Worm (Caenorhabditis elegans) whole organism, young adult: ENCODE results near the gene elo-1.

Experiments
- B0035.1 ChIP-seq: sonication (generic microtip); optimal IDR thresholded peaks from 2 replicates; lab custom pipeline; 2016; ENCODE audit warnings: missing genetic modification characterization, mild to moderate bottlenecking, missing compliant biosample characterization, missing genotype, missing genetic modification reagents
- B0261.1 ChIP-seq: sonication (generic microtip); optimal IDR thresholded peaks from 2 replicates; lab custom pipeline; 2016; ENCODE audit warnings: mild to moderate bottlenecking, missing genetic modification characterization, moderate library complexity, missing compliant biosample characterization
- B0336.3 ChIP-seq: fragments of 200-800 bp; sonication (Bioruptor generic); IDR thresholded peaks from 2 replicates; pipeline ENCODE4 v1.3.6; 2022; ENCODE audit warnings: missing genetic modification characterization, missing compliant biosample characterization
- F23B12.7 ChIP-seq: sonication (generic microtip); optimal IDR thresholded peaks from 2 replicates; lab custom pipeline; 2017; ENCODE audit warnings: missing genetic modification characterization, mild to moderate bottlenecking, missing compliant biosample characterization, antibody characterized with exemption, moderate library complexity; ENCODE audit not compliant: insufficient read depth
- F33H1.4 ChIP-seq: fragments of 200-800 bp; sonication (Bioruptor generic); IDR thresholded peaks from 2 replicates; pipeline ENCODE4 v1.3.6; 2022; ENCODE audit warnings: missing genetic modification reagents, missing genetic modification characterization, missing compliant biosample characterization
- F37B4.10 ChIP-seq: fragments of 200-800 bp; sonication (Bioruptor generic); IDR thresholded peaks from 2 replicates; pipeline ENCODE4 v1.3.6; 2022; ENCODE audit warnings: missing genetic modification characterization, missing compliant biosample characterization
- F55B11.4 ChIP-seq: sonication (generic microtip); optimal IDR thresholded peaks from 2 replicates; lab custom pipeline; 2016; ENCODE audit warnings: missing compliant biosample characterization, missing genetic modification characterization, borderline replicate concordance; ENCODE audit not compliant: insufficient read depth
- Y53G8AR.9 ChIP-seq: fragments of 200-800 bp; sonication (Bioruptor generic); conservative IDR thresholded peaks from 2 replicates; pipeline ENCODE4 v1.3.6; 2022; ENCODE audit warnings: missing genetic modification reagents, missing genetic modification characterization, missing compliant biosample characterization
- Y67H2A.10 ChIP-seq: fragments of 200-800 bp; sonication (Bioruptor generic); conservative IDR thresholded peaks from 2 replicates; pipeline ENCODE4 v1.3.6; 2022; ENCODE audit warnings: missing genetic modification reagents, missing genetic modification characterization, missing compliant biosample characterization
- Y95B8A.8 ChIP-seq: fragments of 200-800 bp; sonication (Bioruptor generic); IDR thresholded peaks from 2 replicates; pipeline ENCODE4 v1.3.6; 2022; ENCODE audit warnings: missing genetic modification reagents, missing genetic modification characterization, missing compliant biosample characterization
- akir-1 ChIP-seq: fragments of 200-800 bp; sonication (Bioruptor generic); optimal IDR thresholded peaks from 2 replicates; lab custom pipeline; 2018; ENCODE audit warnings: mild to moderate bottlenecking, missing genetic modification characterization, moderate library complexity, missing compliant biosample characterization
- ama-1 ChIP-seq, 3 experiments: fragments of 150-350 bp in 1 of 3; sonication (generic microtip) in 2 of 3; optimal IDR thresholded peaks; 2 replicates each; lab custom pipeline; 2014 to 2018; ENCODE audit warnings: missing biosample characterization in 2 of 3, missing genetic modification characterization in 2 of 3, missing genetic modification reagents in 2 of 3
- aptf-3 ChIP-seq: fragments of 200-800 bp; sonication (Bioruptor generic); IDR thresholded peaks from 2 replicates; pipeline ENCODE4 v1.3.6; 2022; ENCODE audit warnings: missing genetic modification characterization, missing compliant biosample characterization
- atf-7 ChIP-seq: sonication (generic microtip); optimal IDR thresholded peaks from 2 replicates; lab custom pipeline; 2017; ENCODE audit warnings: mild to moderate bottlenecking, missing genetic modification characterization, missing compliant biosample characterization
- attf-5 ChIP-seq: fragments of 200-800 bp; sonication (Bioruptor generic); optimal IDR thresholded peaks from 2 replicates; lab custom pipeline; 2018; ENCODE audit warnings: mild to moderate bottlenecking, missing genetic modification characterization, missing compliant biosample characterization
- cebp-1 ChIP-seq, 2 experiments: fragments of 200-800 bp in 1 of 2; sonication (Bioruptor generic) in 1 of 2; sonication (generic microtip) in 1 of 2; IDR thresholded peaks in 1 of 2; optimal IDR thresholded peaks in 1 of 2; 2 replicates each; pipeline versions ENCODE4 v1.3.6 to Lab custom; 2017 to 2022; ENCODE audit warnings: missing compliant biosample characterization in 2 of 2, missing genetic modification characterization in 2 of 2, mild to moderate bottlenecking in 1 of 2, missing genetic modification reagents in 1 of 2, moderate library complexity in 1 of 2
- cebp-2 ChIP-seq: fragments of 200-800 bp; sonication (Bioruptor generic); IDR thresholded peaks from 2 replicates; pipeline ENCODE4 v1.3.6; 2022; ENCODE audit warnings: missing genetic modification characterization, missing compliant biosample characterization
- ceh-100 ChIP-seq: fragments of 200-800 bp; sonication (Bioruptor generic); IDR thresholded peaks from 2 replicates; pipeline ENCODE4 v1.3.6; 2022; ENCODE audit warnings: missing genetic modification reagents, missing genetic modification characterization, missing compliant biosample characterization
- ceh-27 ChIP-seq: fragments of 200-800 bp; sonication (Bioruptor generic); optimal IDR thresholded peaks from 2 replicates; lab custom pipeline; 2018; ENCODE audit warnings: mild to moderate bottlenecking, missing genetic modification characterization, moderate library complexity, missing compliant biosample characterization
- ceh-58 ChIP-seq: fragments of 200-800 bp; sonication (Bioruptor generic); IDR thresholded peaks from 2 replicates; pipeline ENCODE4 v1.3.6; 2022; ENCODE audit warnings: missing genetic modification characterization, missing compliant biosample characterization
- chd-7 ChIP-seq: sonication (generic microtip); optimal IDR thresholded peaks from 2 replicates; lab custom pipeline; 2016; ENCODE audit warnings: mild to moderate bottlenecking, missing genetic modification characterization, moderate library complexity, missing compliant biosample characterization
- dpff-1 ChIP-seq: sonication (generic microtip); optimal IDR thresholded peaks from 2 replicates; lab custom pipeline; 2017; ENCODE audit warnings: mild to moderate bottlenecking, missing genetic modification characterization, missing compliant biosample characterization
- egl-44 ChIP-seq: fragments of 200-800 bp; sonication (Bioruptor generic); IDR thresholded peaks from 2 replicates; pipeline ENCODE4 v1.3.6; 2022; ENCODE audit warnings: missing genetic modification reagents, missing genetic modification characterization, missing compliant biosample characterization
- ets-4 ChIP-seq: fragments of 200-800 bp; sonication (Bioruptor generic); optimal IDR thresholded peaks from 2 replicates; lab custom pipeline; 2018; ENCODE audit warnings: mild to moderate bottlenecking, missing genetic modification characterization, missing compliant biosample characterization
- gei-17 ChIP-seq: fragments of 200-800 bp; sonication (Bioruptor generic); optimal IDR thresholded peaks from 2 replicates; lab custom pipeline; 2018; ENCODE audit warnings: mild to moderate bottlenecking, missing genetic modification characterization, missing compliant biosample characterization
- hmg-1.2 ChIP-seq: fragments of 200-800 bp; sonication (Bioruptor generic); IDR thresholded peaks from 2 replicates; pipeline ENCODE4 v1.3.6; 2022; ENCODE audit warnings: missing genetic modification reagents, missing genetic modification characterization, missing compliant biosample characterization
- hmg-20 ChIP-seq: fragments of 200-800 bp; sonication (Bioruptor generic); IDR thresholded peaks from 2 replicates; pipeline ENCODE4 v1.3.6; 2022; ENCODE audit warnings: missing genetic modification reagents, missing genetic modification characterization, missing compliant biosample characterization
- let-526 ChIP-seq: fragments of 200-800 bp; sonication (Bioruptor generic); IDR thresholded peaks from 2 replicates; pipeline ENCODE4 v1.3.6; 2022; ENCODE audit warnings: missing genetic modification reagents, missing genetic modification characterization, missing compliant biosample characterization
- let-607 ChIP-seq, 2 experiments: fragments of 200-800 bp in 1 of 2; sonication (Bioruptor generic) in 1 of 2; sonication (generic microtip) in 1 of 2; optimal IDR thresholded peaks; 2 replicates each; lab custom pipeline; 2016 to 2018; ENCODE audit warnings: mild to moderate bottlenecking in 2 of 2, missing compliant biosample characterization in 2 of 2, missing genetic modification characterization in 2 of 2, moderate library complexity in 2 of 2, missing genotype in 1 of 2
- lin-35 ChIP-seq, 3 experiments: fragments of 150-350 bp in 2 of 3; sonication (generic microtip) in 1 of 3; optimal IDR thresholded peaks; 2 replicates each; lab custom pipeline; 2014 to 2018; ENCODE audit warnings: missing biosample characterization in 3 of 3, missing genetic modification characterization in 3 of 3, missing genetic modification reagents in 3 of 3
- lsy-27 ChIP-seq: sonication (generic microtip); optimal IDR thresholded peaks from 2 replicates; lab custom pipeline; 2017; ENCODE audit warnings: missing genetic modification characterization, mild to moderate bottlenecking, missing compliant biosample characterization, antibody characterized with exemption, missing genotype, borderline replicate concordance; ENCODE audit not compliant: insufficient read depth
- madf-10 ChIP-seq: sonication (generic microtip); optimal IDR thresholded peaks from 2 replicates; lab custom pipeline; 2016; ENCODE audit warnings: mild to moderate bottlenecking, missing genetic modification characterization, missing compliant biosample characterization
- madf-3 ChIP-seq: fragments of 200-800 bp; sonication (Bioruptor generic); IDR thresholded peaks from 2 replicates; pipeline ENCODE4 v1.3.6; 2022; ENCODE audit warnings: missing genetic modification reagents, missing genetic modification characterization, missing compliant biosample characterization
- madf-6 ChIP-seq: fragments of 200-800 bp; sonication (Bioruptor generic); IDR thresholded peaks from 2 replicates; pipeline ENCODE4 v1.3.6; 2022; ENCODE audit warnings: missing genetic modification reagents, missing genetic modification characterization, missing compliant biosample characterization
- mel-28 ChIP-seq: sonication (generic microtip); optimal IDR thresholded peaks from 2 replicates; lab custom pipeline; 2016; ENCODE audit warnings: borderline replicate concordance, mild to moderate bottlenecking, missing genetic modification characterization, missing compliant biosample characterization
- mes-4 ChIP-seq: sonication (generic microtip); optimal IDR thresholded peaks from 2 replicates; lab custom pipeline; 2016; ENCODE audit warnings: missing genotype, missing genetic modification characterization, missing compliant biosample characterization
- mxl-1 ChIP-seq: sonication (generic microtip); optimal IDR thresholded peaks from 2 replicates; lab custom pipeline; 2016; ENCODE audit warnings: missing genetic modification characterization, missing compliant biosample characterization
- nhr-179 ChIP-seq: sonication (generic microtip); optimal IDR thresholded peaks from 2 replicates; lab custom pipeline; 2016; ENCODE audit warnings: mild to moderate bottlenecking, missing genetic modification characterization, missing compliant biosample characterization
- nhr-80 ChIP-seq: sonication (generic microtip); optimal IDR thresholded peaks from 2 replicates; lab custom pipeline; 2016; ENCODE audit warnings: missing genetic modification characterization, missing compliant biosample characterization
- pha-4 ChIP-seq: fragments of 150-350 bp; sonication (generic microtip); optimal IDR thresholded peaks from 2 replicates; lab custom pipeline; 2014; ENCODE audit warnings: missing biosample characterization, missing genetic modification reagents, missing genetic modification characterization
- somi-1 ChIP-seq: fragments of 200-800 bp; sonication (Bioruptor generic); optimal IDR thresholded peaks from 2 replicates; lab custom pipeline; 2018; ENCODE audit warnings: mild to moderate bottlenecking, missing genetic modification characterization, missing compliant biosample characterization
- tbp1 ChIP-seq: fragments of 200-800 bp; sonication (Bioruptor generic); optimal IDR thresholded peaks from 2 replicates; lab custom pipeline; 2018; ENCODE audit warnings: mild to moderate bottlenecking, missing genetic modification characterization, missing compliant biosample characterization
- unc-62 ChIP-seq: fragments of 150-350 bp; optimal IDR thresholded peaks from 2 replicates; lab custom pipeline; 2014; ENCODE audit warnings: missing biosample characterization, missing genetic modification reagents, missing genetic modification characterization
- xnd-1 ChIP-seq: sonication (generic microtip); optimal IDR thresholded peaks from 2 replicates; lab custom pipeline; 2016; ENCODE audit warnings: missing genotype, missing genetic modification reagents, missing genetic modification characterization, missing compliant biosample characterization
- ztf-22 ChIP-seq: fragments of 200-800 bp; sonication (Bioruptor generic); optimal IDR thresholded peaks from 2 replicates; lab custom pipeline; 2018; ENCODE audit warnings: mild to moderate bottlenecking, missing genetic modification characterization, moderate library complexity, missing compliant biosample characterization
- ztf-25 ChIP-seq: fragments of 200-800 bp; sonication (Bioruptor generic); IDR thresholded peaks from 2 replicates; pipeline ENCODE4 v1.3.6; 2022; ENCODE audit warnings: missing genetic modification reagents, missing genetic modification characterization, missing compliant biosample characterization
- ztf-26 ChIP-seq: sonication (generic microtip); optimal IDR thresholded peaks from 2 replicates; lab custom pipeline; 2017; ENCODE audit warnings: missing genetic modification characterization, missing compliant biosample characterization

elo-1 gene

DNA sequence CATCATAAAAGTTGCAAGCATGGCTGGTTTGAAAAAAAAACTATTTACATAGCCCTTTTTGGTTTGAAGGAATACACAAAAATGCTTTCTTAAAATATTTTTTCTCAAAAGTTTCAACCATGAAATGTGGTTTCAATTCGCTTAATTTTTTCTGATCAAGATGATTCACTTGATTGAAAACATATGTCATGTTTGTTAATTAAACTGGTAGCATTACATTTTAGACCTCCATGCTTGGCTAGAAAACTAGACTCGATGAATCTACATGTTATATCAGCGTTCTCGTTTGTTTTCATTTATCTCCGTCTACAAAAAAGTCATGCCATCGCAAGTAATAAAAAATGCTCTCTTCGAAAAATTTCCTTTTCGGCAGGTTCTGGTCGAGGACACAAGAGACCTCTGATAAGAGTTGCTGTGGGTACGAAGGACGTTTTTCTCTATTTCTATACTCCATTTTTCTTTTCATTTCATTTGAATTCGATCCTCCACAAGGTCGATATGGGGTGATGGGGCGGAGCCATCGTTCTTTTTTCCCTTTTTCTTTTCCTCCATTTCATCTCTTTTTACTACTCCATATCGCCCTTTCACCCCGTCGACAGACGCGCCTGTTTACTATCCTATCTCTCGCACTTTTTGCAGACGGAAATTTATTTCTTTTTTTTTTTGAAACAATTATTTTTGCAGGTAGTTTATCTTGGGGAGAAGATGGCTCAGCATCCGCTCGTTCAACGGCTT lies at the start of gene elo-1:
elo-1 (plus strand) TSS at position 685 of the 735 bp plus-strand sequence.
- no peak for TF ChIP-seq xnd-1 (tag; lab: Kevin White, UChicago)
- no peak for TF ChIP-seq nhr-179 (tag; lab: Kevin White, UChicago)
- peak; percentile 44; the same call in 1 of the 2 replicates for TF ChIP-seq B0336.3 (GFP tag; lab: Robert Waterston, UW)
- no peak for TF ChIP-seq hmg-20 (GFP tag; lab: Robert Waterston, UW)
- no peak for TF ChIP-seq F37B4.10 (GFP tag; lab: Robert Waterston, UW)
- TF ChIP-seq attf-5, result peak; percentile 41
- TF ChIP-seq ceh-27 (GFP tag; lab: Kevin White, UChicago), result no peak
- no peak for TF ChIP-seq hmg-1.2 (GFP tag; lab: Robert Waterston, UW)
- TF ChIP-seq let-526 (GFP tag; lab: Robert Waterston, UW), result no peak
- no peak for TF ChIP-seq lin-35 (GFP tag; optimal IDR thresholded peaks at IDR 0.05; lab: Kevin White, UChicago)
- no peak for TF ChIP-seq unc-62
- TF ChIP-seq nhr-80 (tag; lab: Kevin White, UChicago), result peak; percentile 98
- TF ChIP-seq F23B12.7 (tag; lab: Kevin White, UChicago), result no peak
- TF ChIP-seq F33H1.4 (GFP tag; lab: Robert Waterston, UW), result no peak
- TF ChIP-seq pha-4, result no peak
- no peak for TF ChIP-seq dpff-1 (tag; lab: Kevin White, UChicago)
- no peak for TF ChIP-seq cebp-1 (GFP tag; IDR thresholded peaks at IDR 0.05; lab: Robert Waterston, UW)
- TF ChIP-seq cebp-1 (tag; optimal IDR thresholded peaks at IDR 0.05; lab: Kevin White, UChicago), result peak; percentile 41
- no peak for TF ChIP-seq ceh-100
- no peak for TF ChIP-seq cebp-2 (GFP tag; lab: Robert Waterston, UW)
- TF ChIP-seq ztf-26 (tag; lab: Kevin White, UChicago), result no peak
- no peak for TF ChIP-seq Y95B8A.8 (GFP tag; lab: Robert Waterston, UW)
- no peak for TF ChIP-seq mxl-1 (tag; lab: Kevin White, UChicago)
- peak in 1 of 2 experiments; percentile 8 for TF ChIP-seq let-607 (tag; optimal IDR thresholded peaks at IDR 0.05; lab: Kevin White, UChicago)
- no peak for TF ChIP-seq akir-1 (GFP tag; lab: Kevin White, UChicago)
- TF ChIP-seq egl-44 (GFP tag; lab: Robert Waterston, UW), result 0 out of 2 replicates have a peak, but pooled peaks have one; percentile 61
- no peak for TF ChIP-seq F55B11.4 (tag; lab: Kevin White, UChicago)
- TF ChIP-seq tbp1 (GFP tag; lab: Kevin White, UChicago), result peak; percentile 2
- no peak for TF ChIP-seq lsy-27 (tag; lab: Kevin White, UChicago)
- TF ChIP-seq ztf-22 (GFP tag; lab: Kevin White, UChicago), result peak; percentile 15
- TF ChIP-seq gei-17 (GFP tag; lab: Kevin White, UChicago), result no peak
- no peak for TF ChIP-seq chd-7 (tag; lab: Kevin White, UChicago)
- TF ChIP-seq madf-3 (GFP tag; lab: Robert Waterston, UW), result no peak
- TF ChIP-seq ama-1 (optimal IDR thresholded peaks at IDR 0.05; lab: Kevin White, UChicago), result no peak
- TF ChIP-seq ama-1 (GFP tag; optimal IDR thresholded peaks at IDR 0.05; lab: Kevin White, UChicago), result no peak
- no peak for TF ChIP-seq ceh-58 (GFP tag; lab: Robert Waterston, UW)
- TF ChIP-seq B0035.1 (tag; lab: Kevin White, UChicago), result no peak
- no peak for TF ChIP-seq mes-4 (tag; lab: Kevin White, UChicago)
- peak; percentile 1 for TF ChIP-seq atf-7 (tag; lab: Kevin White, UChicago)
- no peak for TF ChIP-seq aptf-3 (GFP tag; lab: Robert Waterston, UW)
- no peak for TF ChIP-seq Y67H2A.10 (GFP tag; lab: Robert Waterston, UW)
- TF ChIP-seq B0261.1 (tag; lab: Kevin White, UChicago), result no peak
- TF ChIP-seq madf-6 (GFP tag; lab: Robert Waterston, UW), result no peak
- no peak for TF ChIP-seq somi-1 (GFP tag; lab: Kevin White, UChicago)
- peak; percentile 14 for TF ChIP-seq madf-10 (tag; lab: Kevin White, UChicago)
- no peak for TF ChIP-seq ets-4 (GFP tag; lab: Kevin White, UChicago)
- no peak for TF ChIP-seq mel-28
- TF ChIP-seq ztf-25, result no peak
- TF ChIP-seq Y53G8AR.9 (GFP tag; lab: Robert Waterston, UW), result 0 out of 2 replicates have a peak, but pooled peaks have one; percentile 13
